Worm (Caenorhabditis elegans): ENCODE data around the gene Y7A5A.10.

DNA sequence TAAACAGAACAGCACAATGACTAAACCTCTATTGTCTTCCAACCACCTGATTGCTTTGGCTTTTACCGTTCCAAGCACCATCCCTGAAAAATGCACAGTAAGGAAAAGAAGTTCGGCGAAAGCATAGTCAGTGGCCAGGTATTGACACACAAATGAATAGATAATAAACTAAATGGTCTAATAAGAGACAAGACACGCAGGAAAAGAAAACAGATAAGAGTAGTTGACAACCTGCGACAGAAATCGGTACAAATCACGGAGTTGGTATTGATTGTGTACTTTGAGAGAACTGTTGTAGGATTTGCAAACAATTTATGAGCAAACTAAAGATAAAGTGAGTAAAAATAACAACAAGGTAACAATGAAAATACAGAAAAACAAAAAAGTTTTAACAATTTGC is 23.5 kb downstream of the Y7A5A.10 start, which contains the start of gene Y7A5A.1:
- TF ChIP-seq T26A8.4 (GFP tag; IDR thresholded peaks at IDR 0.05): no peak
- no peak for TF ChIP-seq D1046.2 (GFP tag; IDR thresholded peaks at IDR 0.05)
- no peak for TF ChIP-seq F37D6.2 (tag; optimal IDR thresholded peaks at IDR 0.05)
- no peak for TF ChIP-seq mep-1 (tag; optimal IDR thresholded peaks at IDR 0.05)
